Worm (Caenorhabditis elegans): ENCODE results near the gene C02B8.7.

C02B8.7 gene

DNA sequence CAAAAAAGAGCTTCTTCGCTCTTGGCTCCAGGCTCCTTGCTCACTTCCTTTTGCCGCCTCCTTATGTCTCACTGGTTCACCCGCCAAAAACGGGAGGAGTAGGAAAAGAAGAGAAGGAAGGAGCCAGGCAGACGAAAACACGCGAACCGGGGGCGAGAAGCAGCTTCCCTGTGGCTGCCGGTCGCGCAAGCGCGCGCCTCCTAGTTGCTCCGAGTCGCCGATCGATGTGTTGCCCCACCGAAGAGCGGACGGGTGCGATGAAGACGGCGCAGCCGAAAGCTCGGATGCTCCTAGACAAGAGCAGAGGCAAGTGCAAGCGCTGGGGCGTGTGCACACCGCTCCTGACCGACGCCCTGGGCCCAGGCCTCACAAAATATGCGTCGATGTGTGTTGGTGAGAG is 25.9 kb upstream of the C02B8.7 start:
- TF ChIP-seq zag-1 (tag; optimal IDR thresholded peaks at IDR 0.05) = peak; percentile 68
- TF ChIP-seq Y55F3AM.14 (GFP tag; optimal IDR thresholded peaks at IDR 0.05) = peak; percentile 40
- peak; percentile 6 to 32 for TF ChIP-seq mdl-1 (tag; optimal IDR thresholded peaks at IDR 0.05)
- peak; percentile 48 for TF ChIP-seq F13H6.1 (tag; optimal IDR thresholded peaks at IDR 0.05)
- no peak for TF ChIP-seq crh-2 (tag; optimal IDR thresholded peaks at IDR 0.05)
- peak; percentile 25 for TF ChIP-seq sma-9 (GFP tag; optimal IDR thresholded peaks at IDR 0.05)
- TF ChIP-seq sma-9 (tag; optimal IDR thresholded peaks at IDR 0.05) = no peak
- no peak for TF ChIP-seq ceh-16 (tag; optimal IDR thresholded peaks at IDR 0.05)
- no peak for TF ChIP-seq nhr-6 (tag; optimal IDR thresholded peaks at IDR 0.05)
- TF ChIP-seq lin-11 (tag; optimal IDR thresholded peaks at IDR 0.05) = peak; percentile 38
- no peak for TF ChIP-seq alr-1 (tag; optimal IDR thresholded peaks at IDR 0.05)
- peak; percentile 10 for TF ChIP-seq egl-27 (tag; optimal IDR thresholded peaks at IDR 0.05)
- TF ChIP-seq C34F6.9 (tag; optimal IDR thresholded peaks at IDR 0.05) = peak; percentile 30
- TF ChIP-seq lin-39 (tag; optimal IDR thresholded peaks at IDR 0.05) = no peak
- peak; percentile 5 to 7 for TF ChIP-seq lsy-2 (tag; optimal IDR thresholded peaks at IDR 0.05)
- TF ChIP-seq nhr-129 (tag; optimal IDR thresholded peaks at IDR 0.05) = peak; percentile 46
- peak; percentile 25 for TF ChIP-seq unc-55 (GFP tag; optimal IDR thresholded peaks at IDR 0.05)
- 0 out of 2 replicates have a peak, but pooled peaks have one; percentile 78 for TF ChIP-seq ztf-1 (GFP tag; conservative IDR thresholded peaks at IDR 0.05)

DNA sequence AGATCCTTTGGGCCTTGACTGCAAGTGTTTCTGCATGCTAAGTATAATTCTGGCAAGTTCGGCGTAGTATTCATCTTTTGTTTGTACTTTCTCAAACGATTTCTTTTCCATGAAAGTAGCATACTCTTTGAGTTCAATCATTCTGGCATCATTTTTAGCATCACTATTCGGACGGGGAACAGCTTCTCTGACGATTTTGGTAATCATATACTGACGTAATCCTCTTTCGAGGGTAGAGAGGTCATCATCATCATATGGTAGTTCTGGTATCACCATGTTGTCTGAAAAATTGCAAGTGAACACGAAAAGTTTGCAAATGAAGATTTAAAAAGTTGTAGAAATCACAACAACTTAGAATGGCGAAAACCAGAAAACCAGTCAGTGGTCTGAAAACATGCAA is 25.1 kb upstream of the C02B8.7 start, which contains the start of gene F22F1.3:
F22F1.3 (minus strand) TSS at position 281 of the 400 bp plus-strand sequence.
- TF ChIP-seq lsy-2 (tag; optimal IDR thresholded peaks at IDR 0.05) (no peak), nhr-11 (tag; optimal IDR thresholded peaks at IDR 0.05) (no peak), nhr-77 (tag; optimal IDR thresholded peaks at IDR 0.05) (no peak), sma-3 (GFP tag; optimal IDR thresholded peaks at IDR 0.05) (no peak), sem-4 (tag; optimal IDR thresholded peaks at IDR 0.05) (no peak), alr-1 (tag; optimal IDR thresholded peaks at IDR 0.05) (no peak), ztf-11 (tag; optimal IDR thresholded peaks at IDR 0.05) (no peak), elt-3 (tag; optimal IDR thresholded peaks at IDR 0.05) (no peak), lin-39 (tag; optimal IDR thresholded peaks at IDR 0.05) (no peak)

- TF ChIP-seq ceh-16 (tag; optimal IDR thresholded peaks at IDR 0.05) (no peak), lin-39 (tag; optimal IDR thresholded peaks at IDR 0.05) (no peak), R02D3.7 (tag; optimal IDR thresholded peaks at IDR 0.05) (no peak), zag-1 (tag; optimal IDR thresholded peaks at IDR 0.05) (no peak), alr-1 (tag; optimal IDR thresholded peaks at IDR 0.05) (no peak), ama-1 (optimal IDR thresholded peaks at IDR 0.05) (peak; percentile 16), ztf-1 (GFP tag; conservative IDR thresholded peaks at IDR 0.05) (no peak), nhr-25 (tag; optimal IDR thresholded peaks at IDR 0.05) (peak; percentile 55), nhr-6 (tag; optimal IDR thresholded peaks at IDR 0.05) (peak; percentile 3), lin-11 (tag; optimal IDR thresholded peaks at IDR 0.05) (no peak), mbf-1 (tag; optimal IDR thresholded peaks at IDR 0.05) (no peak), unc-55 (GFP tag; optimal IDR thresholded peaks at IDR 0.05) (peak; percentile 7), nhr-129 (tag; optimal IDR thresholded peaks at IDR 0.05) (peak; percentile 75), F13H6.1 (tag; optimal IDR thresholded peaks at IDR 0.05) (no peak), elt-1 (tag; optimal IDR thresholded peaks at IDR 0.05) (no peak), crh-2 (tag; optimal IDR thresholded peaks at IDR 0.05) (no peak), ZK546.5 (tag; optimal IDR thresholded peaks at IDR 0.05) (no peak), sma-3 (GFP tag; optimal IDR thresholded peaks at IDR 0.05) (no peak), nhr-23 (tag; optimal IDR thresholded peaks at IDR 0.05) (no peak), ztf-4 (tag; optimal IDR thresholded peaks at IDR 0.05) (no peak), ceh-82 (tag; optimal IDR thresholded peaks at IDR 0.05) (no peak), fos-1 (tag; optimal IDR thresholded peaks at IDR 0.05) (no peak), unc-62 (GFP tag; optimal IDR thresholded peaks at IDR 0.05) (no peak), mab-5 (tag; optimal IDR thresholded peaks at IDR 0.05) (peak; percentile 59), lsy-2 (tag; optimal IDR thresholded peaks at IDR 0.05) (peak in 1 of 2 experiments; percentile 13), peb-1 (tag; optimal IDR thresholded peaks at IDR 0.05) (no peak), aly-2 (tag; optimal IDR thresholded peaks at IDR 0.05) (no peak), nhr-237 (tag; optimal IDR thresholded peaks at IDR 0.05) (no peak), C34F6.9 (tag; optimal IDR thresholded peaks at IDR 0.05) (no peak), nhr-77 (tag; optimal IDR thresholded peaks at IDR 0.05) (no peak), mdl-1 (tag; optimal IDR thresholded peaks at IDR 0.05) (no peak), nhr-12 (tag; optimal IDR thresholded peaks at IDR 0.05) (no peak)
Observed at ce11 chrX:8160016-8160415, 22.3 kb upstream of the C02B8.7 start.

Measured in whole organism, L2 larva.